Worm (Caenorhabditis elegans): Measurements from ENCODE around the gene F47C12.6.

F47C12.6 gene

ce11 chrIV:4042274-4042673, 49.1 kb upstream of the F47C12.6 start, which contains the start of gene cdc-73 (continued):
- peak; percentile 29 for TF ChIP-seq F16B12.6 (tag; optimal IDR thresholded peaks at IDR 0.05)
- TF ChIP-seq hlh-17 (GFP tag; optimal IDR thresholded peaks at IDR 0.05; ENCODE audit: borderline replicate concordance), result no peak
- TF ChIP-seq hpl-2 (GFP tag; optimal IDR thresholded peaks at IDR 0.05), result no peak
- TF ChIP-seq efl-3 (GFP tag; optimal IDR thresholded peaks at IDR 0.05), result no peak
- no peak for TF ChIP-seq nhr-11 (tag; optimal IDR thresholded peaks at IDR 0.05)
- TF ChIP-seq nhr-76 (tag; optimal IDR thresholded peaks at IDR 0.05), result no peak
- TF ChIP-seq tbx-2 (tag; optimal IDR thresholded peaks at IDR 0.05), result peak; percentile 72
- no peak for TF ChIP-seq jun-1 (tag; optimal IDR thresholded peaks at IDR 0.05)
- peak; percentile 22 to 58 (median 25) for TF ChIP-seq ceh-82 (tag; optimal IDR thresholded peaks at IDR 0.05)
- peak; percentile 93 to 94 for TF ChIP-seq efl-1 (optimal IDR thresholded peaks at IDR 0.05)
- peak; percentile 92 to 99 for TF ChIP-seq efl-1 (GFP tag; optimal IDR thresholded peaks at IDR 0.05 in 1 of 2)
- no peak for TF ChIP-seq snpc-4 (tag; optimal IDR thresholded peaks at IDR 0.05)
- TF ChIP-seq nhr-47 (tag; optimal IDR thresholded peaks at IDR 0.05), result peak; percentile 73
- TF ChIP-seq pax-3 (tag; optimal IDR thresholded peaks at IDR 0.05), result no peak
- TF ChIP-seq sup-37 (GFP tag; optimal IDR thresholded peaks at IDR 0.05), result no peak
- peak; percentile 63 for TF ChIP-seq dsc-1 (tag; optimal IDR thresholded peaks at IDR 0.05)
- TF ChIP-seq nhr-28 (tag; optimal IDR thresholded peaks at IDR 0.05), result no peak
- no peak for TF ChIP-seq blmp-1 (tag; optimal IDR thresholded peaks at IDR 0.05)
- TF ChIP-seq fkh-8 (tag; optimal IDR thresholded peaks at IDR 0.05), result peak; percentile 15
- no peak for TF ChIP-seq egl-27 (tag; optimal IDR thresholded peaks at IDR 0.05)
- TF ChIP-seq snu-23 (GFP tag; optimal IDR thresholded peaks at IDR 0.05), result peak; percentile 63
- TF ChIP-seq unc-62 (GFP tag; optimal IDR thresholded peaks at IDR 0.05), result no peak
- no peak for TF ChIP-seq pag-3 (tag; optimal IDR thresholded peaks at IDR 0.05; ENCODE audit: borderline replicate concordance, insufficient read depth)
- TF ChIP-seq zag-1 (tag; optimal IDR thresholded peaks at IDR 0.05), result no peak
- no peak for TF ChIP-seq sptf-1 (tag; optimal IDR thresholded peaks at IDR 0.05)
- peak; percentile 70 for TF ChIP-seq nhr-90 (tag; optimal IDR thresholded peaks at IDR 0.05; ENCODE audit: poor library complexity)
- TF ChIP-seq isw-1 (GFP tag; IDR thresholded peaks at IDR 0.05), result peak; percentile 34
- TF ChIP-seq elt-3 (tag; optimal IDR thresholded peaks at IDR 0.05), result peak in 1 of 6 experiments; percentile 39
- peak; percentile 26 for TF ChIP-seq egl-13 (tag; optimal IDR thresholded peaks at IDR 0.05)
- TF ChIP-seq mdl-1 (tag; optimal IDR thresholded peaks at IDR 0.05), result no peak
- TF ChIP-seq aly-2 (tag; optimal IDR thresholded peaks at IDR 0.05), result no peak

ce11 chrIV:4041006-4041405, 47.8 kb upstream of the F47C12.6 start:
- TF ChIP-seq tbx-2 (tag; optimal IDR thresholded peaks at IDR 0.05) (no peak), efl-1 (optimal IDR thresholded peaks at IDR 0.05) (no peak), efl-1 (GFP tag; optimal IDR thresholded peaks at IDR 0.05 in 1 of 2) (peak in 1 of 2 experiments; percentile 72), lin-39 (tag; optimal IDR thresholded peaks at IDR 0.05) (no peak), lin-14 (GFP tag; optimal IDR thresholded peaks at IDR 0.05) (no peak)

ce11 chrIV:4039984-4040383, 46.8 kb upstream of the F47C12.6 start, which contains the start of gene F35F11.2:
F35F11.2 (plus strand) TSS chrIV:4040284.
- no peak for TF ChIP-seq unc-130 (tag; optimal IDR thresholded peaks at IDR 0.05)
- TF ChIP-seq rnt-1 (tag; optimal IDR thresholded peaks at IDR 0.05), result no peak
- TF ChIP-seq mab-9 (GFP tag; IDR thresholded peaks at IDR 0.05), result no peak
- no peak for TF ChIP-seq zag-1 (tag; optimal IDR thresholded peaks at IDR 0.05)
- TF ChIP-seq lin-14 (GFP tag; optimal IDR thresholded peaks at IDR 0.05), result no peak
- no peak for TF ChIP-seq lsy-2 (tag; optimal IDR thresholded peaks at IDR 0.05)
- no peak for TF ChIP-seq ets-5 (GFP tag; IDR thresholded peaks at IDR 0.05)
- no peak for TF ChIP-seq dpl-1 (GFP tag; optimal IDR thresholded peaks at IDR 0.05)
- TF ChIP-seq ceh-90 (tag; optimal IDR thresholded peaks at IDR 0.05), result no peak
- no peak for TF ChIP-seq C34B4.2 (tag; optimal IDR thresholded peaks at IDR 0.05)
- no peak for TF ChIP-seq pag-3 (tag; optimal IDR thresholded peaks at IDR 0.05; ENCODE audit: borderline replicate concordance, insufficient read depth)
- no peak for TF ChIP-seq efl-1 (optimal IDR thresholded peaks at IDR 0.05)
- TF ChIP-seq efl-1 (GFP tag; optimal IDR thresholded peaks at IDR 0.05 in 1 of 2), result no peak
- no peak for TF ChIP-seq mep-1 (tag; optimal IDR thresholded peaks at IDR 0.05)
- no peak for TF ChIP-seq egl-13 (tag; optimal IDR thresholded peaks at IDR 0.05)
- TF ChIP-seq nhr-71 (tag; optimal IDR thresholded peaks at IDR 0.05), result no peak
